Fruit fly (Drosophila melanogaster) whole organism, embryonic: ENCODE data around the gene PlexA.

Experiments
- Aef1 ChIP-seq: fragments of 200-800 bp; sonication (Bioruptor generic); IDR thresholded peaks from 3 replicates; pipeline ENCODE4 v1.3.6; 2022; ENCODE audit warnings: missing biosample characterization, missing genetic modification characterization
- CG11247 ChIP-seq: fragments of 200-800 bp; sonication (Bioruptor generic); IDR thresholded peaks from 2 replicates; pipeline ENCODE4 v1.3.6; 2022; ENCODE audit warnings: missing biosample characterization, missing genetic modification characterization
- CG11504 ChIP-seq: fragments of 200-800 bp; sonication (Bioruptor generic); optimal IDR thresholded peaks from 3 replicates; lab custom pipeline; 2019; ENCODE audit warnings: missing biosample characterization, mild to moderate bottlenecking, missing genetic modification characterization, moderate library complexity
- CG11560 ChIP-seq: fragments of 200-800 bp; sonication (Bioruptor generic); IDR thresholded peaks from 3 replicates; pipeline ENCODE4 v1.3.6; 2022; ENCODE audit warnings: missing biosample characterization, missing genetic modification characterization
- CG1233 ChIP-seq: fragments of 200-800 bp; sonication (Bioruptor generic); optimal IDR thresholded peaks from 4 replicates; lab custom pipeline; 2018; ENCODE audit warnings: missing biosample characterization, mild to moderate bottlenecking, missing genetic modification characterization
- CG13287 ChIP-seq: fragments of 200-800 bp; sonication (Bioruptor generic); IDR thresholded peaks from 2 replicates; pipeline ENCODE4 v1.3.6; 2022; ENCODE audit warnings: missing biosample characterization, missing genetic modification characterization; ENCODE audit not compliant: partially characterized antibody
- CG13624 ChIP-seq: fragments of 200-800 bp; sonication (Bioruptor generic); optimal IDR thresholded peaks from 2 replicates; lab custom pipeline; 2016; ENCODE audit warnings: missing biosample characterization, missing genetic modification characterization
- CG13894 ChIP-seq: fragments of 200-800 bp; sonication (Bioruptor generic); optimal IDR thresholded peaks from 3 replicates; lab custom pipeline; 2018; ENCODE audit warnings: missing biosample characterization, mild to moderate bottlenecking, missing genetic modification characterization, moderate library complexity
- CG14710 ChIP-seq: fragments of 200-800 bp; sonication (Bioruptor generic); optimal IDR thresholded peaks from 3 replicates; lab custom pipeline; 2019; ENCODE audit warnings: missing biosample characterization, mild to moderate bottlenecking, missing genetic modification characterization, moderate library complexity
- CG15073 ChIP-seq: fragments of 200-800 bp; sonication (Bioruptor generic); optimal IDR thresholded peaks from 2 replicates; lab custom pipeline; 2016; ENCODE audit warnings: missing biosample characterization, missing genetic modification characterization
- CG17186 ChIP-seq: fragments of 200-800 bp; sonication (Bioruptor generic); optimal IDR thresholded peaks from 3 replicates; lab custom pipeline; 2017; ENCODE audit warnings: missing biosample characterization, missing genetic modification reagents, missing genetic modification characterization
- CG17829 ChIP-seq: fragments of 200-800 bp; optimal IDR thresholded peaks from 2 replicates; lab custom pipeline; 2019; ENCODE audit warnings: missing biosample characterization, mild to moderate bottlenecking, missing genetic modification characterization, moderate library complexity
- CG31441 ChIP-seq: fragments of 200-800 bp; sonication (Bioruptor generic); IDR thresholded peaks from 2 replicates; pipeline ENCODE4 v1.3.6; 2022; ENCODE audit warnings: missing biosample characterization, missing genetic modification characterization
- CG3995 ChIP-seq: fragments of 200-800 bp; sonication (Bioruptor generic); optimal IDR thresholded peaks from 3 replicates; lab custom pipeline; 2016; ENCODE audit warnings: missing biosample characterization, missing genetic modification characterization
- CG4617 ChIP-seq: fragments of 200-800 bp; sonication (Bioruptor generic); optimal IDR thresholded peaks from 3 replicates; lab custom pipeline; 2016; ENCODE audit warnings: missing biosample characterization, missing genetic modification characterization, borderline replicate concordance
- CG7556 ChIP-seq: fragments of 200-800 bp; sonication (Bioruptor generic); optimal IDR thresholded peaks from 2 replicates; lab custom pipeline; 2017; ENCODE audit warnings: missing biosample characterization, mild to moderate bottlenecking, missing genetic modification characterization
- CG8290 ChIP-seq, 3 experiments: fragments of 200-800 bp; sonication (Bioruptor generic); optimal IDR thresholded peaks; 2 replicates each; lab custom pipeline; 2016 to 2019; ENCODE audit warnings: missing biosample characterization in 3 of 3, missing genetic modification characterization in 3 of 3, mild to moderate bottlenecking in 2 of 3, moderate library complexity in 1 of 3
- CG8388 ChIP-seq: fragments of 200-800 bp; sonication (Bioruptor generic); optimal IDR thresholded peaks from 2 replicates; lab custom pipeline; 2019; ENCODE audit warnings: missing biosample characterization, mild to moderate bottlenecking, missing genetic modification characterization, moderate library complexity
- CG8924 ChIP-seq: fragments of 200-800 bp; optimal IDR thresholded peaks from 3 replicates; lab custom pipeline; 2019; ENCODE audit warnings: missing biosample characterization, mild to moderate bottlenecking, missing genetic modification characterization, moderate library complexity
- D ChIP-seq, 2 experiments: fragments of 200-800 bp in 1 of 2; fragments of >200 bp in 1 of 2; sonication (Bioruptor generic) in 1 of 2; optimal IDR thresholded peaks; 2 replicates in 1 of 2; 3 replicates in 1 of 2; lab custom pipeline; 2017; ENCODE audit warnings: mild to moderate bottlenecking in 1 of 2, missing biosample characterization in 1 of 2, missing genetic modification characterization in 1 of 2, missing genetic modification reagents in 1 of 2
- D19A ChIP-seq: fragments of 200-800 bp; optimal IDR thresholded peaks from 3 replicates; lab custom pipeline; 2019; ENCODE audit warnings: missing biosample characterization, mild to moderate bottlenecking, missing genetic modification characterization, moderate library complexity
- Eip74EF ChIP-seq, 2 experiments: fragments of 200-800 bp in 1 of 2; fragments of >200 bp in 1 of 2; sonication (Bioruptor generic) in 1 of 2; optimal IDR thresholded peaks; 2 replicates each; lab custom pipeline; 2017 to 2019; ENCODE audit warnings: missing biosample characterization in 2 of 2, missing genetic modification characterization in 2 of 2, mild to moderate bottlenecking in 1 of 2, moderate library complexity in 1 of 2
- HLHmδ ChIP-seq: fragments of 200-800 bp; sonication (Bioruptor generic); optimal IDR thresholded peaks from 2 replicates; lab custom pipeline; 2018; ENCODE audit warnings: missing biosample characterization, mild to moderate bottlenecking, missing genetic modification characterization, moderate library complexity
- HmgD ChIP-seq: fragments of 200-800 bp; sonication (Bioruptor generic); optimal IDR thresholded peaks from 3 replicates; lab custom pipeline; 2016; ENCODE audit warnings: missing biosample characterization, missing genetic modification characterization
- HmgZ ChIP-seq: fragments of 200-800 bp; sonication (Bioruptor generic); optimal IDR thresholded peaks from 2 replicates; lab custom pipeline; 2018; ENCODE audit warnings: missing biosample characterization, mild to moderate bottlenecking, missing genetic modification characterization
- Lhr ChIP-seq: fragments of 200-800 bp; sonication (Bioruptor generic); optimal IDR thresholded peaks from 3 replicates; lab custom pipeline; 2017; ENCODE audit warnings: mild to moderate bottlenecking, missing biosample characterization, missing genetic modification reagents, missing genetic modification characterization
- MBD-R2 ChIP-seq: fragments of 200-800 bp; sonication (Bioruptor generic); IDR thresholded peaks from 2 replicates; pipeline ENCODE4 v1.3.6; 2022; ENCODE audit warnings: missing biosample characterization, missing genetic modification characterization
- Sry-β ChIP-seq: fragments of 200-800 bp; sonication (Bioruptor generic); optimal IDR thresholded peaks from 2 replicates; lab custom pipeline; 2018; ENCODE audit warnings: missing biosample characterization, mild to moderate bottlenecking, missing genetic modification characterization, moderate library complexity
- al ChIP-seq: fragments of 200-800 bp; sonication (Bioruptor generic); IDR thresholded peaks from 2 replicates; pipeline ENCODE4 v1.3.6; 2022; ENCODE audit warnings: missing biosample characterization, missing genetic modification characterization
- az2 ChIP-seq: fragments of 200-800 bp; sonication (Bioruptor generic); optimal IDR thresholded peaks from 3 replicates; lab custom pipeline; 2016; ENCODE audit warnings: missing biosample characterization, missing genetic modification characterization
- cad ChIP-seq: fragments of >200 bp; optimal IDR thresholded peaks from 2 replicates; lab custom pipeline; 2017; ENCODE audit warnings: missing biosample characterization, missing genetic modification characterization
- dmrt99B ChIP-seq: fragments of 200-800 bp; sonication (Bioruptor generic); optimal IDR thresholded peaks from 2 replicates; lab custom pipeline; 2018; ENCODE audit warnings: missing biosample characterization, mild to moderate bottlenecking, missing genetic modification characterization, moderate library complexity
- ewg ChIP-seq: fragments of 200-800 bp; sonication (Bioruptor generic); optimal IDR thresholded peaks from 3 replicates; lab custom pipeline; 2017; ENCODE audit warnings: mild to moderate bottlenecking, missing biosample characterization, missing genetic modification reagents, missing genetic modification characterization
- ftz-f1 ChIP-seq: fragments of 200-800 bp; sonication (Bioruptor generic); optimal IDR thresholded peaks from 2 replicates; lab custom pipeline; 2016; ENCODE audit warnings: missing biosample characterization, missing genetic modification characterization
- gfzf ChIP-seq: fragments of 200-800 bp; sonication (Bioruptor generic); optimal IDR thresholded peaks from 2 replicates; lab custom pipeline; 2016; ENCODE audit warnings: missing biosample characterization, mild to moderate bottlenecking, missing genetic modification characterization, moderate library complexity
- nerfin-1 ChIP-seq: fragments of 200-800 bp; sonication (Bioruptor generic); optimal IDR thresholded peaks from 3 replicates; lab custom pipeline; 2019; ENCODE audit warnings: missing biosample characterization, mild to moderate bottlenecking, missing genetic modification characterization, moderate library complexity
- nmo ChIP-seq: fragments of 200-800 bp; sonication (Bioruptor generic); optimal IDR thresholded peaks from 2 replicates; lab custom pipeline; 2018; ENCODE audit warnings: missing biosample characterization, mild to moderate bottlenecking, missing genetic modification characterization, moderate library complexity
- nom ChIP-seq: fragments of 200-800 bp; sonication (Bioruptor generic); optimal IDR thresholded peaks from 2 replicates; lab custom pipeline; 2017; ENCODE audit warnings: missing biosample characterization, missing genetic modification characterization, mild to moderate bottlenecking, moderate library complexity, missing genetic modification reagents
- pfk ChIP-seq: fragments of 200-800 bp; sonication (Bioruptor generic); optimal IDR thresholded peaks from 2 replicates; lab custom pipeline; 2018; ENCODE audit warnings: missing biosample characterization, mild to moderate bottlenecking, missing genetic modification characterization, moderate library complexity
- phol ChIP-seq: fragments of 200-800 bp; sonication (Bioruptor generic); optimal IDR thresholded peaks from 3 replicates; lab custom pipeline; 2018; ENCODE audit warnings: missing biosample characterization, mild to moderate bottlenecking, missing genetic modification characterization, moderate library complexity
- pita ChIP-seq: fragments of 200-800 bp; sonication (Bioruptor generic); optimal IDR thresholded peaks from 2 replicates; lab custom pipeline; 2017; ENCODE audit warnings: missing biosample characterization, mild to moderate bottlenecking, missing genetic modification characterization
- psq ChIP-seq: fragments of 200-800 bp; sonication (Bioruptor generic); optimal IDR thresholded peaks from 2 replicates; lab custom pipeline; 2017; ENCODE audit warnings: missing biosample characterization, missing genetic modification characterization
- repo ChIP-seq: fragments of 200-800 bp; sonication (Bioruptor generic); optimal IDR thresholded peaks from 2 replicates; lab custom pipeline; 2016; ENCODE audit warnings: missing biosample characterization, missing genetic modification characterization
- rib ChIP-seq: fragments of 200-800 bp; sonication (Bioruptor generic); IDR thresholded peaks from 2 replicates; pipeline ENCODE4 v1.3.6; 2022; ENCODE audit warnings: missing biosample characterization, missing genetic modification characterization
- ssp ChIP-seq: fragments of 200-800 bp; sonication (Bioruptor generic); IDR thresholded peaks from 2 replicates; pipeline ENCODE4 v1.3.6; 2022; ENCODE audit warnings: missing biosample characterization, missing genetic modification characterization
- stwl ChIP-seq: fragments of 200-800 bp; sonication (Bioruptor generic); optimal IDR thresholded peaks from 3 replicates; lab custom pipeline; 2018; ENCODE audit warnings: missing biosample characterization, mild to moderate bottlenecking, missing genetic modification characterization, moderate library complexity
- twi ChIP-seq: fragments of 200-800 bp; optimal IDR thresholded peaks from 2 replicates; lab custom pipeline; 2019; ENCODE audit warnings: missing biosample characterization, mild to moderate bottlenecking, missing genetic modification characterization, moderate library complexity

PlexA gene

DNA sequence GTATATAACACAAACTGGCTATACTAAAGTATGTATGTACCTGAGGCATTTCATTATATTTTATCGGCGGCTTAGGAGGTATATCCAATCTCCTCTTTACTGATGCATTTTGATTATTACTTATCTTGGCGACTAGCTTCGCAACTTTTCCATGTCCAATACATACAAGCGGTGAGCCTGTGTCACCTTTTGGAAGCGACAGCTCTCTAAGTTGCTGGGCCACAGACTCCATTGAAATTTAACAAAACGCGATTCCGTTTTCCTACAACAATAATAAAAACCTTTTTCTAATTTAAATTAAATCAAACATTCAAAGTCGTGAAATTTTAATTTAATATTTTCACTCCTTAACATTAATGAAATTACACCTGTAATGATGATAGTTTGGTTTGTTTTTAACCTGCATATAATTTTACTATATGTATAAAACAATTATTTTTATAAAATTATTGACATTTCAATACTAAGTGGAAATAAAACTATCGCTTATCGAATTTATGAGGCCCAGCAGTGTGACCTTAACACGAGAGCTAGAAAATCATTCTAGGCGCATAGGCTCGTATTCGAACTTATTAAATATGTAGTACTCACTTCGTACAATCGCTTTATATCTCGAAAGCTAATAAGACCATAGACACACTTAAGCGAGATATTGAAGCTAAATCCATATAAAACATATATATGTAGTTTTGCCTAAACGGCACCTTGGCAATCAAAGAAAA is 33.6 kb upstream of the PlexA start, which contains the start of gene apolpp (continued):
- TF ChIP-seq CG8388 (no peak), phol (tag; lab: Kevin White, UChicago) (peak; percentile 55), ewg (peak; percentile 3), repo (GFP tag; lab: Kevin White, UChicago) (no peak), nmo (peak; percentile 69), CG15073 (GFP tag; lab: Kevin White, UChicago) (no peak), CG4617 (peak; percentile 59), cad (GFP tag; lab: Kevin White, UChicago) (no peak), CG11247 (no peak), nerfin-1 (tag; lab: Kevin White, UChicago) (no peak), CG14710 (tag; lab: Kevin White, UChicago) (peak; percentile 64), D (optimal IDR thresholded peaks at IDR 0.05; lab: Kevin White, UChicago) (no peak), D (GFP tag; optimal IDR thresholded peaks at IDR 0.05; lab: Kevin White, UChicago) (no peak), HmgD (GFP tag; lab: Kevin White, UChicago) (peak; percentile 47), az2 (GFP tag; lab: Kevin White, UChicago) (no peak), psq (GFP tag; lab: Kevin White, UChicago) (no peak), Eip74EF (GFP tag; optimal IDR thresholded peaks at IDR 0.05; lab: Kevin White, UChicago) (peak in 1 of 2 experiments; percentile 50), rib (GFP tag; lab: Robert Waterston, UW) (no peak), CG7556 (GFP tag; lab: Kevin White, UChicago) (no peak), ftz-f1 (GFP tag; lab: Kevin White, UChicago) (no peak), CG11504 (tag; lab: Kevin White, UChicago) (peak; percentile 33), pita (GFP tag; lab: Kevin White, UChicago) (no peak), pfk (peak; percentile 59), CG8290 (GFP tag; optimal IDR thresholded peaks at IDR 0.05; lab: Kevin White, UChicago) (peak; percentile 78), CG8290 (tag; optimal IDR thresholded peaks at IDR 0.05; lab: Kevin White, UChicago) (peak in 1 of 2 experiments; percentile 81), ssp (GFP tag; lab: Robert Waterston, UW) (peak; percentile 100), al (no peak), CG17186 (GFP tag; lab: Kevin White, UChicago) (peak; percentile 11), Lhr (GFP tag; lab: Kevin White, UChicago) (peak; percentile 88), HmgZ (tag; lab: Kevin White, UChicago) (peak; percentile 35), CG31441 (GFP tag; lab: Robert Waterston, UW) (peak; percentile 35; the same call in 1 of the 2 replicates), CG8924 (tag; lab: Kevin White, UChicago) (peak; percentile 64), MBD-R2 (GFP tag; lab: Robert Waterston, UW) (peak; percentile 14; the same call in 1 of the 2 replicates), Sry-β (GFP tag; lab: Kevin White, UChicago) (peak; percentile 2), gfzf (GFP tag; lab: Kevin White, UChicago) (peak; percentile 79), CG17829 (tag; lab: Kevin White, UChicago) (peak; percentile 32), CG13894 (tag; lab: Kevin White, UChicago) (peak; percentile 72), HLHmδ (no peak), nom (GFP tag; lab: Kevin White, UChicago) (peak; percentile 31), D19A (tag; lab: Kevin White, UChicago) (no peak), CG13287 (GFP tag; lab: Robert Waterston, UW) (no peak), CG13624 (GFP tag; lab: Kevin White, UChicago) (peak; percentile 13), Aef1 (no peak), CG11560 (tag; lab: Robert Waterston, UW) (no peak), CG1233 (GFP tag; lab: Kevin White, UChicago) (no peak), twi (peak; percentile 20), stwl (peak; percentile 58), dmrt99B (tag; lab: Kevin White, UChicago) (no peak), CG3995 (peak; percentile 33)
